Fruit fly (Drosophila melanogaster): Measurements from ENCODE around the gene Hipk.

Hipk gene

dm6 chr3L:613578-614300, 70.9 kb downstream of the Hipk start (continued):
- TF ChIP-seq B-H1 (GFP tag; IDR thresholded peaks at IDR 0.05) (no peak), CG11560 (tag; IDR thresholded peaks at IDR 0.05) (no peak), BtbVII (GFP tag; optimal IDR thresholded peaks at IDR 0.05) (no peak), CG5953 (GFP tag; IDR thresholded peaks at IDR 0.05) (no peak), Deaf1 (tag; optimal IDR thresholded peaks at IDR 0.05) (no peak), nerfin-1 (tag; optimal IDR thresholded peaks at IDR 0.05) (no peak), bbx (GFP tag; IDR thresholded peaks at IDR 0.05; ENCODE audit: partially characterized antibody) (no peak), CG10321 (GFP tag; IDR thresholded peaks at IDR 0.05) (no peak), fd64A (GFP tag; optimal IDR thresholded peaks at IDR 0.05) (no peak), CG15073 (GFP tag; optimal IDR thresholded peaks at IDR 0.05) (no peak), Hmx (GFP tag; optimal IDR thresholded peaks at IDR 0.05) (no peak), Dll (GFP tag; IDR thresholded peaks at IDR 0.05; ENCODE audit: partially characterized antibody) (no peak), odd (GFP tag; optimal IDR thresholded peaks at IDR 0.05) (no peak), Vsx1 (GFP tag; optimal IDR thresholded peaks at IDR 0.05) (peak; percentile 15), sima (GFP tag; optimal IDR thresholded peaks at IDR 0.05) (no peak), Myb (GFP tag; optimal IDR thresholded peaks at IDR 0.05) (no peak), slou (GFP tag; optimal IDR thresholded peaks at IDR 0.05) (no peak), CG2875 (GFP tag; optimal IDR thresholded peaks at IDR 0.05) (peak; percentile 40), CG16815 (GFP tag; optimal IDR thresholded peaks at IDR 0.05) (peak; percentile 55), CG12942 (GFP tag; optimal IDR thresholded peaks at IDR 0.05) (peak; percentile 12), CG10543 (GFP tag; optimal IDR thresholded peaks at IDR 0.05) (no peak), CG7556 (GFP tag; optimal IDR thresholded peaks at IDR 0.05) (peak; percentile 48), ATbp (GFP tag; optimal IDR thresholded peaks at IDR 0.05) (no peak), CG7786 (GFP tag; optimal IDR thresholded peaks at IDR 0.05) (peak; percentile 31), pita (GFP tag; optimal IDR thresholded peaks at IDR 0.05) (no peak), Rfx (GFP tag; IDR thresholded peaks at IDR 0.05) (no peak; the same call in 1 of the 2 replicates), CG3995 (GFP tag; optimal IDR thresholded peaks at IDR 0.05) (no peak), CG11695 (GFP tag; IDR thresholded peaks at IDR 0.05) (no peak; the same call in 2 of the 3 replicates), esg (GFP tag; conservative IDR thresholded peaks at IDR 0.05) (no peak), Rx (GFP tag; IDR thresholded peaks at IDR 0.05) (0 out of 2 replicates have a peak, but pooled peaks have one; percentile 15), CG13424 (tag; optimal IDR thresholded peaks at IDR 0.05) (peak; percentile 8), crol (GFP tag; IDR thresholded peaks at IDR 0.05) (0 out of 2 replicates have a peak, but pooled peaks have one; percentile 7), CG3838 (GFP tag; optimal IDR thresholded peaks at IDR 0.05) (no peak), CG10959 (GFP tag; IDR thresholded peaks at IDR 0.05) (peak; percentile 71), crp (GFP tag; optimal IDR thresholded peaks at IDR 0.05) (no peak), CG2678 (tag; optimal IDR thresholded peaks at IDR 0.05) (peak; percentile 43), CG17912 (GFP tag; optimal IDR thresholded peaks at IDR 0.05) (no peak), Ssrp (tag; optimal IDR thresholded peaks at IDR 0.05) (peak; percentile 59), CG7745 (tag; optimal IDR thresholded peaks at IDR 0.05) (no peak), CG31224 (GFP tag; IDR thresholded peaks at IDR 0.05) (no peak), ken (GFP tag; IDR thresholded peaks at IDR 0.05) (no peak), PHDP (tag; optimal IDR thresholded peaks at IDR 0.05) (peak; percentile 28), CG8924 (tag; optimal IDR thresholded peaks at IDR 0.05) (peak; percentile 74), NC2β (GFP tag; optimal IDR thresholded peaks at IDR 0.05) (peak; percentile 70), CG32532 (GFP tag; IDR thresholded peaks at IDR 0.05) (no peak), Bgb (GFP tag; IDR thresholded peaks at IDR 0.05; ENCODE audit: partially characterized antibody) (no peak), bab2 (GFP tag; optimal IDR thresholded peaks at IDR 0.05) (peak; percentile 45), CG12236 (GFP tag; optimal IDR thresholded peaks at IDR 0.05) (peak; percentile 13), CHES-1-like (GFP tag; optimal IDR thresholded peaks at IDR 0.05) (no peak), CG12155 (GFP tag; optimal IDR thresholded peaks at IDR 0.05) (peak; percentile 3)

All from whole organism, embryonic.